Worm (Caenorhabditis elegans) whole organism, young adult: ENCODE results near the gene apy-1.

Experiments used
- Y67H2A.10 ChIP-seq: fragments of 200-800 bp; sonication (Bioruptor generic); conservative IDR thresholded peaks from 2 replicates; pipeline ENCODE4 v1.3.6; 2022; ENCODE audit warnings: missing genetic modification reagents, missing genetic modification characterization, missing compliant biosample characterization
- ama-1 ChIP-seq, 3 experiments: fragments of 150-350 bp in 1 of 3; sonication (generic microtip) in 2 of 3; optimal IDR thresholded peaks; 2 replicates each; lab custom pipeline; 2014 to 2018; ENCODE audit warnings: missing biosample characterization in 2 of 3, missing genetic modification characterization in 2 of 3, missing genetic modification reagents in 2 of 3
- ceh-79 ChIP-seq: sonication (generic microtip); optimal IDR thresholded peaks from 2 replicates; lab custom pipeline; 2017; ENCODE audit warnings: mild to moderate bottlenecking, missing genetic modification characterization, missing compliant biosample characterization
- egrh-3 ChIP-seq: fragments of 200-800 bp; sonication (Bioruptor generic); IDR thresholded peaks from 2 replicates; pipeline ENCODE4 v1.3.6; 2022; ENCODE audit warnings: missing genetic modification reagents, missing genetic modification characterization, missing compliant biosample characterization
- lag-1 ChIP-seq: fragments of 200-800 bp; sonication (Bioruptor generic); IDR thresholded peaks from 2 replicates; pipeline ENCODE4 v1.3.6; 2022; ENCODE audit warnings: missing genetic modification reagents, missing genetic modification characterization, missing compliant biosample characterization
- lin-40 ChIP-seq: sonication (generic microtip); optimal IDR thresholded peaks from 2 replicates; lab custom pipeline; 2016; ENCODE audit warnings: missing genetic modification characterization, mild to moderate bottlenecking, missing compliant biosample characterization, missing genotype, missing genetic modification reagents
- nhr-80 ChIP-seq: sonication (generic microtip); optimal IDR thresholded peaks from 2 replicates; lab custom pipeline; 2016; ENCODE audit warnings: missing genetic modification characterization, missing compliant biosample characterization
- sea-2 ChIP-seq: fragments of 200-800 bp; sonication (Bioruptor generic); IDR thresholded peaks from 2 replicates; pipeline ENCODE4 v1.3.6; 2022; ENCODE audit warnings: missing genetic modification characterization, missing compliant biosample characterization
- ztf-25 ChIP-seq: fragments of 200-800 bp; sonication (Bioruptor generic); IDR thresholded peaks from 2 replicates; pipeline ENCODE4 v1.3.6; 2022; ENCODE audit warnings: missing genetic modification reagents, missing genetic modification characterization, missing compliant biosample characterization

ce11 chrX:7565005-7565404, 4.5 kb downstream of the apy-1 start, which contains the start of gene vps-52:
- no peak for TF ChIP-seq Y67H2A.10
- no peak for TF ChIP-seq lin-40 (tag; lab: Kevin White, UChicago)
- TF ChIP-seq egrh-3 (GFP tag; lab: Robert Waterston, UW): no peak
- no peak for TF ChIP-seq lag-1 (GFP tag; lab: Robert Waterston, UW)
- no peak for TF ChIP-seq ama-1 (optimal IDR thresholded peaks at IDR 0.05; lab: Kevin White, UChicago)
- TF ChIP-seq ama-1 (GFP tag; optimal IDR thresholded peaks at IDR 0.05; lab: Kevin White, UChicago): no peak
- no peak for TF ChIP-seq ztf-25 (GFP tag; lab: Robert Waterston, UW)
- TF ChIP-seq ceh-79 (tag; lab: Kevin White, UChicago): no peak
- no peak for TF ChIP-seq sea-2 (GFP tag; lab: Robert Waterston, UW)
- TF ChIP-seq nhr-80: no peak
